Worm (Caenorhabditis elegans) whole organism, L4 larva: Measurements from ENCODE around the gene T09F5.2.

ENCODE experiments used
- T26A8.4 ChIP-seq: fragments of 200-800 bp; sonication (Bioruptor generic); IDR thresholded peaks from 2 replicates; pipeline ENCODE4 v1.3.6; 2022; ENCODE audit warnings: missing genetic modification characterization, missing compliant biosample characterization
- ama-1 ChIP-seq: fragments of 150-350 bp; optimal IDR thresholded peaks from 2 replicates; lab custom pipeline; 2014; ENCODE audit warnings: inconsistent platforms, mixed read lengths
- ceh-28 ChIP-seq: fragments of 150-350 bp; optimal IDR thresholded peaks from 2 replicates; lab custom pipeline; 2014; ENCODE audit warnings: missing biosample characterization, missing genetic modification reagents, missing genetic modification characterization
- ces-1 ChIP-seq: fragments of 150-350 bp; sonication (generic microtip); optimal IDR thresholded peaks from 4 replicates; lab custom pipeline; 2014; ENCODE audit warnings: missing biosample characterization, missing genetic modification reagents, missing genetic modification characterization
- fkh-10 ChIP-seq: fragments of 150-350 bp; optimal IDR thresholded peaks from 2 replicates; lab custom pipeline; 2014; ENCODE audit warnings: missing biosample characterization, missing genetic modification reagents, missing genetic modification characterization
- mep-1 ChIP-seq: fragments of 150-350 bp; sonication (generic microtip); optimal IDR thresholded peaks from 3 replicates; lab custom pipeline; 2014; ENCODE audit warnings: missing biosample characterization, missing genetic modification characterization
- nhr-11 ChIP-seq: fragments of 150-350 bp; optimal IDR thresholded peaks from 2 replicates; lab custom pipeline; 2014; ENCODE audit warnings: missing biosample characterization, missing genetic modification characterization
- pqm-1 ChIP-seq: sonication (generic microtip); optimal IDR thresholded peaks from 2 replicates; lab custom pipeline; 2017; ENCODE audit warnings: missing biosample characterization, missing genetic modification characterization
- unc-62 ChIP-seq, 3 experiments: fragments of 150-350 bp in 1 of 3; sonication (generic microtip); optimal IDR thresholded peaks in 2 of 3; peaks in 1 of 3; 1 replicate in 1 of 3; 2 replicates in 2 of 3; lab custom pipeline; 2014 to 2017; ENCODE audit warnings: missing biosample characterization in 3 of 3, missing genetic modification characterization in 3 of 3, missing genetic modification reagents in 3 of 3, missing genotype in 1 of 3
- ztf-11 ChIP-seq: fragments of 150-350 bp; optimal IDR thresholded peaks from 2 replicates; lab custom pipeline; 2014; ENCODE audit warnings: missing biosample characterization, missing genetic modification characterization

DNA sequence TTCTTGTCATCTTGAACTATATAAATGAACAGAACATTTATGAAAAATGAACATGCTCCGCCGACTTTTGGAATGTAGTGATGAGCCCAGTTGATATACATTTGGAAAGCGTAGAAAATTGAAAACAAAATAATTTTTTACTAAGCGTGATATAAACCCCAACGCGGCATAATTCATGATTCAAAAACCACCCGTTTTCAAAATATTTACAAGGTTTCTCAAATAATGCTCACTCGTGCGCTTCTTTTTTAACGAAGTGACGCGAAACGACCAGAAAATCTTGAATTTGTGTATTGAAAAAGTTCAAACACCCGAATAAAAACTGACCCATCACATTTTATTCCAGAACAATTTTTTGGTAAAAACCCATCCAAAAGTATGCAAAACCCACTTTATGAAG, 23.3 kb upstream of the T09F5.2 start, which contains the start of gene srj-27:
- no peak for TF ChIP-seq ztf-11 (tag; lab: Kevin White, UChicago)
- TF ChIP-seq unc-62 (GFP tag; optimal IDR thresholded peaks at IDR 0.05 in 1 of 2; lab: Kevin White, UChicago), result no peak
- no peak for TF ChIP-seq unc-62 (tag; optimal IDR thresholded peaks at IDR 0.05; lab: Kevin White, UChicago)
- TF ChIP-seq ceh-28 (tag; lab: Kevin White, UChicago), result no peak
- TF ChIP-seq ama-1 (lab: Kevin White, UChicago), result no peak
- TF ChIP-seq mep-1 (tag; lab: Kevin White, UChicago), result no peak
- TF ChIP-seq T26A8.4 (GFP tag; lab: Robert Waterston, UW), result no peak
- TF ChIP-seq pqm-1 (tag; lab: Kevin White, UChicago), result no peak
- TF ChIP-seq nhr-11 (tag; lab: Kevin White, UChicago), result no peak
- TF ChIP-seq ces-1 (GFP tag; lab: Kevin White, UChicago), result no peak
- no peak for TF ChIP-seq fkh-10 (GFP tag; lab: Kevin White, UChicago)
